Worm (Caenorhabditis elegans) whole organism, L1 larva: ENCODE measurements around the gene D1005.6.

Experiments used
- Y116A8C.19 ChIP-seq: sonication (generic microtip); optimal IDR thresholded peaks from 2 replicates; lab custom pipeline; 2016; ENCODE audit warnings: missing compliant biosample characterization, missing genetic modification characterization, borderline replicate concordance
- ceh-8 ChIP-seq: fragments of 200-800 bp; sonication (Bioruptor generic); optimal IDR thresholded peaks from 2 replicates; lab custom pipeline; 2018; ENCODE audit warnings: mild to moderate bottlenecking, missing genetic modification characterization, moderate library complexity, missing compliant biosample characterization
- ceh-82 ChIP-seq, 3 experiments: fragments of 150-350 bp in 1 of 3; sonication (generic microtip) in 2 of 3; optimal IDR thresholded peaks; 2 replicates each; lab custom pipeline; 2014 to 2017; ENCODE audit warnings: missing biosample characterization in 3 of 3, missing genetic modification characterization in 3 of 3
- ceh-88 ChIP-seq: fragments of 200-800 bp; sonication (Bioruptor generic); IDR thresholded peaks from 2 replicates; pipeline ENCODE4 v1.3.6; 2022; ENCODE audit warnings: missing genetic modification characterization, missing compliant biosample characterization
- ceh-90 ChIP-seq: sonication (generic microtip); optimal IDR thresholded peaks from 2 replicates; lab custom pipeline; 2016; ENCODE audit warnings: missing genetic modification characterization, missing compliant biosample characterization
- dpl-1 ChIP-seq, 3 experiments: fragments of 150-350 bp in 2 of 3; sonication (generic microtip) in 1 of 3; optimal IDR thresholded peaks; 2 replicates each; lab custom pipeline; 2014 to 2017; ENCODE audit warnings: missing biosample characterization in 3 of 3, missing genetic modification characterization in 3 of 3, missing genetic modification reagents in 3 of 3
- efl-1 ChIP-seq, 4 experiments: fragments of 150-350 bp; optimal IDR thresholded peaks in 3 of 4; peaks in 1 of 4; 1 replicate in 1 of 4; 2 replicates in 3 of 4; lab custom pipeline; 2014; ENCODE audit warnings: missing biosample characterization in 2 of 4, missing genetic modification characterization in 2 of 4, missing genetic modification reagents in 2 of 4
- elt-2 ChIP-seq: sonication (generic microtip); optimal IDR thresholded peaks from 2 replicates; lab custom pipeline; 2016; ENCODE audit warnings: missing genetic modification characterization, mild to moderate bottlenecking, inconsistent platforms, missing compliant biosample characterization, missing genetic modification reagents
- fkh-10 ChIP-seq: sonication (generic microtip); optimal IDR thresholded peaks from 2 replicates; lab custom pipeline; 2017; ENCODE audit warnings: missing biosample characterization, missing genetic modification reagents, missing genetic modification characterization
- fkh-8 ChIP-seq: sonication (generic microtip); optimal IDR thresholded peaks from 2 replicates; lab custom pipeline; 2016; ENCODE audit warnings: mild to moderate bottlenecking, missing genetic modification characterization, missing compliant biosample characterization
- fos-1 ChIP-seq: fragments of 150-350 bp; optimal IDR thresholded peaks from 2 replicates; lab custom pipeline; 2014; ENCODE audit warnings: missing biosample characterization, missing genetic modification characterization
- hpl-2 ChIP-seq: fragments of 150-350 bp; optimal IDR thresholded peaks from 2 replicates; lab custom pipeline; 2014; ENCODE audit warnings: missing biosample characterization, missing genetic modification reagents, missing genetic modification characterization
- lin-14 ChIP-seq: fragments of 200-800 bp; sonication (Bioruptor generic); optimal IDR thresholded peaks from 2 replicates; lab custom pipeline; 2018; ENCODE audit warnings: mild to moderate bottlenecking, missing genetic modification characterization, moderate library complexity, missing compliant biosample characterization
- lin-15B ChIP-seq: fragments of 150-350 bp; sonication (generic microtip); optimal IDR thresholded peaks from 3 replicates; lab custom pipeline; 2014; ENCODE audit warnings: missing biosample characterization, missing genetic modification characterization
- mab-9 ChIP-seq: fragments of 200-800 bp; sonication (Bioruptor generic); IDR thresholded peaks from 2 replicates; pipeline ENCODE4 v1.3.6; 2022; ENCODE audit warnings: missing genetic modification reagents, missing genetic modification characterization, missing compliant biosample characterization
- mdl-1 ChIP-seq, 2 experiments: fragments of 150-350 bp; optimal IDR thresholded peaks; 2 replicates each; lab custom pipeline; 2014 to 2017; ENCODE audit warnings: missing biosample characterization in 2 of 2, missing genetic modification characterization in 2 of 2, inconsistent platforms in 1 of 2
- nhr-12 ChIP-seq: sonication (generic microtip); optimal IDR thresholded peaks from 2 replicates; lab custom pipeline; 2017; ENCODE audit warnings: missing biosample characterization, missing genetic modification characterization
- nhr-19 ChIP-seq: fragments of 200-800 bp; sonication (Bioruptor generic); conservative IDR thresholded peaks from 2 replicates; pipeline ENCODE4 v1.3.6; 2022; ENCODE audit warnings: missing genetic modification characterization, missing compliant biosample characterization
- nhr-28 ChIP-seq: fragments of 150-350 bp; optimal IDR thresholded peaks from 2 replicates; lab custom pipeline; 2014; ENCODE audit warnings: missing biosample characterization, missing genetic modification characterization
- nhr-71 ChIP-seq: sonication (generic microtip); optimal IDR thresholded peaks from 2 replicates; lab custom pipeline; 2016; ENCODE audit warnings: mild to moderate bottlenecking, missing genetic modification characterization, moderate library complexity, missing compliant biosample characterization
- nhr-76 ChIP-seq: sonication (generic microtip); optimal IDR thresholded peaks from 2 replicates; lab custom pipeline; 2017; ENCODE audit warnings: missing biosample characterization, missing genetic modification characterization
- nhr-77 ChIP-seq: fragments of 150-350 bp; optimal IDR thresholded peaks from 2 replicates; lab custom pipeline; 2014; ENCODE audit warnings: missing biosample characterization, missing genetic modification characterization
- nhr-84 ChIP-seq: sonication (generic microtip); optimal IDR thresholded peaks from 2 replicates; lab custom pipeline; 2017; ENCODE audit warnings: missing biosample characterization, missing genetic modification characterization
- nhr-85 ChIP-seq: sonication (generic microtip); peaks from one replicate; lab custom pipeline; 2016; ENCODE audit warnings: missing genetic modification characterization, inconsistent platforms, missing compliant biosample characterization
- pax-3 ChIP-seq: fragments of 200-800 bp; sonication (Bioruptor generic); optimal IDR thresholded peaks from 2 replicates; lab custom pipeline; 2018; ENCODE audit warnings: mild to moderate bottlenecking, missing genetic modification characterization, moderate library complexity, missing compliant biosample characterization
- pqm-1 ChIP-seq: sonication (generic microtip); optimal IDR thresholded peaks from 3 replicates; lab custom pipeline; 2017; ENCODE audit warnings: missing biosample characterization, missing genetic modification characterization
- rnt-1 ChIP-seq: sonication (generic microtip); optimal IDR thresholded peaks from 2 replicates; lab custom pipeline; 2016; ENCODE audit warnings: mild to moderate bottlenecking, missing genetic modification characterization, moderate library complexity, missing compliant biosample characterization
- skn-1 ChIP-seq: fragments of 150-350 bp; optimal IDR thresholded peaks from 2 replicates; lab custom pipeline; 2014; ENCODE audit warnings: missing biosample characterization, missing genetic modification characterization
- sox-4 ChIP-seq: sonication (generic microtip); optimal IDR thresholded peaks from 2 replicates; lab custom pipeline; 2016; ENCODE audit warnings: missing genetic modification characterization, missing compliant biosample characterization
- sup-37 ChIP-seq: fragments of 200-800 bp; sonication (Bioruptor generic); optimal IDR thresholded peaks from 2 replicates; lab custom pipeline; 2018; ENCODE audit warnings: mild to moderate bottlenecking, missing genetic modification characterization, missing compliant biosample characterization
- swsn-7 ChIP-seq: sonication (generic microtip); optimal IDR thresholded peaks from 2 replicates; lab custom pipeline; 2016; ENCODE audit warnings: missing genetic modification characterization, missing compliant biosample characterization
- tbx-2 ChIP-seq: sonication (generic microtip); optimal IDR thresholded peaks from 2 replicates; lab custom pipeline; 2016; ENCODE audit warnings: missing genetic modification characterization, missing compliant biosample characterization
- unc-30 ChIP-seq: sonication (generic microtip); optimal IDR thresholded peaks from 2 replicates; lab custom pipeline; 2017; ENCODE audit warnings: missing biosample characterization, missing genetic modification characterization
- unc-86 ChIP-seq: sonication (generic microtip); optimal IDR thresholded peaks from 2 replicates; lab custom pipeline; 2016; ENCODE audit warnings: missing genetic modification characterization, missing compliant biosample characterization
- unc-98 ChIP-seq: fragments of 200-800 bp; sonication (Bioruptor generic); IDR thresholded peaks from 2 replicates; pipeline ENCODE4 v1.3.6; 2022; ENCODE audit warnings: missing genetic modification characterization, missing compliant biosample characterization
- zip-4 ChIP-seq: fragments of 200-800 bp; sonication (Bioruptor generic); optimal IDR thresholded peaks from 2 replicates; lab custom pipeline; 2018; ENCODE audit warnings: mild to moderate bottlenecking, missing genetic modification characterization, moderate library complexity, missing compliant biosample characterization
- ztf-11 ChIP-seq, 2 experiments: sonication (generic microtip); optimal IDR thresholded peaks; 2 replicates each; lab custom pipeline; 2016 to 2017; ENCODE audit warnings: missing genetic modification characterization in 2 of 2, missing biosample characterization in 1 of 2, missing compliant biosample characterization in 1 of 2

Gene D1005.6

ce11 chrX:1480564-1480963, 16.0 kb upstream of the D1005.6 start:
- no peak for TF ChIP-seq efl-1 (optimal IDR thresholded peaks at IDR 0.05; lab: Kevin White, UChicago)
- peak in 1 of 2 experiments; percentile 75 for TF ChIP-seq efl-1 (GFP tag; optimal IDR thresholded peaks at IDR 0.05 in 1 of 2; lab: Kevin White, UChicago)
- no peak for TF ChIP-seq unc-86
- no peak for TF ChIP-seq ceh-82 (tag; optimal IDR thresholded peaks at IDR 0.05; lab: Kevin White, UChicago)

- TF ChIP-seq rnt-1 (peak; percentile 23), ceh-88 (GFP tag; lab: Robert Waterston, UW) (peak; percentile 3; the same call in 1 of the 2 replicates), nhr-77 (tag; lab: Kevin White, UChicago) (no peak), sox-4 (tag; lab: Kevin White, UChicago) (no peak), unc-98 (no peak), fos-1 (tag; lab: Kevin White, UChicago) (no peak), elt-2 (peak; percentile 3), nhr-71 (tag; lab: Kevin White, UChicago) (peak; percentile 20)
Observed at ce11 chrX:1479637-1480036, 15.0 kb upstream of the D1005.6 start.

ce11 chrX:1479190-1479589, 14.6 kb upstream of the D1005.6 start, which contains the start of gene acly-1:
Gene acly-1, plus strand, starts transcription at chrX:1479542.
- no peak for TF ChIP-seq efl-1 (optimal IDR thresholded peaks at IDR 0.05; lab: Kevin White, UChicago)
- TF ChIP-seq efl-1 (GFP tag; optimal IDR thresholded peaks at IDR 0.05 in 1 of 2; lab: Kevin White, UChicago): peak in 1 of 2 experiments; percentile 21
- no peak for TF ChIP-seq unc-30 (tag; lab: Kevin White, UChicago)
- TF ChIP-seq lin-14: peak; percentile 38
- no peak for TF ChIP-seq nhr-76
- TF ChIP-seq nhr-85: no peak
- no peak for TF ChIP-seq swsn-7 (tag; lab: Kevin White, UChicago)
- TF ChIP-seq nhr-84 (tag; lab: Kevin White, UChicago): no peak
- no peak for TF ChIP-seq pax-3
- TF ChIP-seq ceh-8 (GFP tag; lab: Kevin White, UChicago): no peak
- no peak for TF ChIP-seq nhr-12 (tag; lab: Kevin White, UChicago)
- TF ChIP-seq ztf-11 (tag; optimal IDR thresholded peaks at IDR 0.05; lab: Kevin White, UChicago): no peak
- TF ChIP-seq tbx-2 (tag; lab: Kevin White, UChicago): no peak
- TF ChIP-seq skn-1 (tag; lab: Kevin White, UChicago): peak; percentile 77
- no peak for TF ChIP-seq pqm-1 (tag; lab: Kevin White, UChicago)
- TF ChIP-seq nhr-19: no peak
- no peak for TF ChIP-seq Y116A8C.19 (tag; lab: Kevin White, UChicago)
- no peak for TF ChIP-seq nhr-77 (tag; lab: Kevin White, UChicago)
- no peak for TF ChIP-seq nhr-71 (tag; lab: Kevin White, UChicago)
- TF ChIP-seq mdl-1 (tag; optimal IDR thresholded peaks at IDR 0.05; lab: Kevin White, UChicago): no peak
- TF ChIP-seq sox-4 (tag; lab: Kevin White, UChicago): no peak
- TF ChIP-seq ceh-88 (GFP tag; lab: Robert Waterston, UW): 0 out of 2 replicates have a peak, but pooled peaks have one; percentile 11
- TF ChIP-seq hpl-2 (GFP tag; lab: Kevin White, UChicago): no peak
- TF ChIP-seq sup-37 (GFP tag; lab: Kevin White, UChicago): no peak
- no peak for TF ChIP-seq ceh-90 (tag; lab: Kevin White, UChicago)
- TF ChIP-seq fkh-8: no peak
- TF ChIP-seq zip-4 (GFP tag; lab: Kevin White, UChicago): peak; percentile 16
- TF ChIP-seq ceh-82 (tag; optimal IDR thresholded peaks at IDR 0.05; lab: Kevin White, UChicago): peak in 2 of 3 experiments; percentile 18 to 21
- no peak for TF ChIP-seq dpl-1 (GFP tag; optimal IDR thresholded peaks at IDR 0.05; lab: Kevin White, UChicago)
- no peak for TF ChIP-seq lin-15B (tag; lab: Kevin White, UChicago)
- TF ChIP-seq mab-9: no peak

- TF ChIP-seq lin-14: peak; percentile 53
- peak; percentile 16 for TF ChIP-seq skn-1 (tag; lab: Kevin White, UChicago)
- TF ChIP-seq nhr-28 (tag; lab: Kevin White, UChicago): no peak
- peak in 1 of 3 experiments; percentile 3 for TF ChIP-seq ceh-82 (tag; optimal IDR thresholded peaks at IDR 0.05; lab: Kevin White, UChicago)
- TF ChIP-seq efl-1 (optimal IDR thresholded peaks at IDR 0.05; lab: Kevin White, UChicago): no peak
- peak in 1 of 2 experiments; percentile 42 for TF ChIP-seq efl-1 (GFP tag; optimal IDR thresholded peaks at IDR 0.05 in 1 of 2; lab: Kevin White, UChicago)
- peak; percentile 52 for TF ChIP-seq fkh-10 (GFP tag; lab: Kevin White, UChicago)
Observed at ce11 chrX:1478569-1478968, 14.0 kb upstream of the D1005.6 start.
